Worm (Caenorhabditis elegans) whole organism, mixed stage, embryonic: ENCODE results near the gene del-7.

Source experiments
- flh-1 ChIP-seq: fragments of 200-800 bp; sonication (Bioruptor generic); optimal IDR thresholded peaks from 2 replicates; lab custom pipeline; 2018; ENCODE audit warnings: mild to moderate bottlenecking, missing genetic modification characterization, moderate library complexity, missing compliant biosample characterization
- hlh-1 ChIP-seq: fragments of 150-350 bp; optimal IDR thresholded peaks from 2 replicates; lab custom pipeline; 2014; ENCODE audit warnings: missing biosample characterization, missing genetic modification reagents, missing genetic modification characterization
- lin-13 ChIP-seq: fragments of 150-350 bp; optimal IDR thresholded peaks from 2 replicates; lab custom pipeline; 2014; ENCODE audit warnings: missing biosample characterization, missing genetic modification characterization
- lsy-2 ChIP-seq: fragments of 150-350 bp; optimal IDR thresholded peaks from 2 replicates; lab custom pipeline; 2014; ENCODE audit warnings: missing biosample characterization, missing genetic modification characterization
- mls-2 ChIP-seq: sonication (generic microtip); optimal IDR thresholded peaks from 2 replicates; lab custom pipeline; 2016; ENCODE audit warnings: mild to moderate bottlenecking, missing genetic modification characterization, moderate library complexity, missing compliant biosample characterization
- nhr-76 ChIP-seq: sonication (generic microtip); optimal IDR thresholded peaks from 2 replicates; lab custom pipeline; 2017; ENCODE audit warnings: missing biosample characterization, missing genetic modification characterization
- snpc-4 ChIP-seq: fragments of 150-350 bp; optimal IDR thresholded peaks from 2 replicates; lab custom pipeline; 2014; ENCODE audit warnings: missing biosample characterization, missing genetic modification characterization
- unc-120 ChIP-seq: sonication (generic microtip); optimal IDR thresholded peaks from 2 replicates; lab custom pipeline; 2017; ENCODE audit warnings: missing genetic modification characterization, missing compliant biosample characterization; ENCODE audit not compliant: poor library complexity, severe bottlenecking
- ztf-11 ChIP-seq: fragments of 150-350 bp; optimal IDR thresholded peaks from 2 replicates; lab custom pipeline; 2014; ENCODE audit warnings: missing biosample characterization, missing genetic modification characterization

DNA sequence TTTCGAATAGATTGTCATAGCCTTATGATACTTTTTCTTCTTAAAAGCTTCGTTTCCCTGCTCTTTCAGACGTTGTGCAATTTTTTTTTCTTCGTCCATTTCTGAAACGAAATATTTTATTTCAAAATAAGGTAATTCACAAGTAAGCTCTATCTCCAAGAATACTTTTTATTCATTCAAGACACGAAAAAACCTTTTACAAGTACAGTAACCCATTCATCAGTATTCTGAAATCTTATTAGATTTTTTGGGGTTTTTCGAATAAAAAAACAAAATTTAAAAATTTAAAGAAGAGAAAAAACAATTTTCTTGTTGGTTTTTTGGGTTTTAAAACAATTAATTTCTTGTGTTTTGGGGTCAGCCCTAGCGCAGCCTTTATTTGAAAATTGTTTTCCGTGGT lies 18.6 kb downstream of the del-7 start, which contains the start of gene rpap-3:
- TF ChIP-seq hlh-1 (no peak), flh-1 (GFP tag; lab: Kevin White, UChicago) (no peak), lsy-2 (tag; lab: Kevin White, UChicago) (no peak), nhr-76 (tag; lab: Kevin White, UChicago) (no peak), mls-2 (no peak), ztf-11 (tag; lab: Kevin White, UChicago) (no peak), snpc-4 (tag; lab: Kevin White, UChicago) (no peak), unc-120 (no peak), lin-13 (tag; lab: Kevin White, UChicago) (no peak)
